Fruit fly (Drosophila melanogaster) Kc167 (cell line): ENCODE measurements around the gene CG11069.

Experiments
- Myc ChIP-seq: fragments of >200 bp; optimal IDR thresholded peaks from 2 replicates; lab custom pipeline; 2017; ENCODE audit warnings: missing external identifiers
- Sin3A ChIP-seq: fragments of >200 bp; optimal IDR thresholded peaks from 2 replicates; lab custom pipeline; 2018; ENCODE audit warnings: missing external identifiers
- h ChIP-seq: fragments of >200 bp; optimal IDR thresholded peaks from 3 replicates; lab custom pipeline; 2018; ENCODE audit warnings: missing external identifiers
- insv ChIP-seq: fragments of >200 bp; optimal IDR thresholded peaks from 3 replicates; lab custom pipeline; 2018; ENCODE audit warnings: missing external identifiers
- psq ChIP-seq: fragments of >200 bp; optimal IDR thresholded peaks from 2 replicates; lab custom pipeline; 2017; ENCODE audit warnings: missing external identifiers
- ttk ChIP-seq: sonication (Bioruptor generic); optimal IDR thresholded peaks from 2 replicates; lab custom pipeline; 2017; ENCODE audit warnings: missing external identifiers

DNA sequence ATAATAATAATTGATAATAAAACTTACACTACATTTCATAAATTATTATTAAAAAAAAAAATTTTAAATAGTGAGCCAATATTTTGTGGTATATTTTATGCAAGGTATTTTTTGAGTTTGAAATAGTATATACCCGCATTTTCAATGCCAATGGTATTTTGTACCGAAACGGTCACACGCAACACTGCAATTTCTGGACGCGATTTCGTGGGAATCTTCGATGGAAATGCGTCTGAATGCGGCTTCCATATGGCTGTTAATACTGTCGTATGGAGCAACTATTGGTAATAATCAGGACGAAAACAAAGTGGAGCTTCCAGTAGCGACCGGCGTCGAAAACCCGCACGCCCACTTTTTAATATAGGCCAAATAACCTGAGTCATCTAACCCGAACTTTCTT lies 43.1 kb upstream of the CG11069 start, which contains the start of gene Nct:
- TF ChIP-seq insv (lab: Kevin White, UChicago) (no peak), h (lab: Kevin White, UChicago) (no peak), psq (no peak), Sin3A (no peak), ttk (lab: Kevin White, UChicago) (no peak), Myc (lab: Kevin White, UChicago) (no peak)
